Fruit fly (Drosophila melanogaster): ENCODE measurements around the gene CG12974.

dm6 chr3L:21275921-21276295 is 9.9 kb downstream of the CG12974 start:
- TF ChIP-seq usp (GFP tag; optimal IDR thresholded peaks at IDR 0.05): no peak
- no peak for TF ChIP-seq CG8478 (optimal IDR thresholded peaks at IDR 0.05)

Data from whole organism.